Fruit fly (Drosophila melanogaster) whole organism, larva: Measurements from ENCODE around the gene Ziz.

Source experiments
- noc ChIP-seq: fragments of 200-800 bp; sonication (Bioruptor generic); optimal IDR thresholded peaks from 3 replicates; lab custom pipeline; 2019; ENCODE audit warnings: missing biosample characterization, mild to moderate bottlenecking, missing genetic modification characterization, moderate library complexity

The Ziz gene

dm6 chr2L:7495987-7496503, at the start of gene Ziz:
TSS of gene Ziz (minus strand) at chr2L:7496307.
- peak; percentile 11 for TF ChIP-seq noc (tag; lab: Kevin White, UChicago)

- peak; percentile 19 for TF ChIP-seq noc (tag; lab: Kevin White, UChicago)
These were observed 49.6 kb upstream of the Ziz start for dm6 chr2L:7545608-7546275.

dm6 chr2L:7544267-7544670, 48.2 kb upstream of the Ziz start:
- no peak for TF ChIP-seq noc (tag; lab: Kevin White, UChicago)

- no peak for TF ChIP-seq noc (tag; lab: Kevin White, UChicago)
These were observed 46.1 kb upstream of the Ziz start for dm6 chr2L:7541937-7542779.

dm6 chr2L:7541047-7541726, 45.1 kb upstream of the Ziz start:
- TF ChIP-seq noc (tag; lab: Kevin White, UChicago) = no peak

dm6 chr2L:7536332-7536731, 40.2 kb upstream of the Ziz start:
- no peak for TF ChIP-seq noc (tag; lab: Kevin White, UChicago)

- TF ChIP-seq noc (tag; lab: Kevin White, UChicago) = no peak
These were observed 38.8 kb upstream of the Ziz start for dm6 chr2L:7534917-7535316.

- no peak for TF ChIP-seq noc (tag; lab: Kevin White, UChicago)
These were observed 37.9 kb upstream of the Ziz start for dm6 chr2L:7534024-7534423.

dm6 chr2L:7532644-7533324, 36.7 kb upstream of the Ziz start:
- no peak for TF ChIP-seq noc (tag; lab: Kevin White, UChicago)

dm6 chr2L:7530437-7531091, 34.5 kb upstream of the Ziz start:
- peak; percentile 96 for TF ChIP-seq noc (tag; lab: Kevin White, UChicago)

- no peak for TF ChIP-seq noc (tag; lab: Kevin White, UChicago)
These were observed 33.8 kb upstream of the Ziz start for dm6 chr2L:7529931-7530330.

- no peak for TF ChIP-seq noc (tag; lab: Kevin White, UChicago)
These were observed 33.1 kb upstream of the Ziz start for dm6 chr2L:7529182-7529581.

- no peak for TF ChIP-seq noc (tag; lab: Kevin White, UChicago)
These were observed 32.1 kb upstream of the Ziz start for dm6 chr2L:7528122-7528746.

dm6 chr2L:7526915-7527534, 30.9 kb upstream of the Ziz start:
- TF ChIP-seq noc (tag; lab: Kevin White, UChicago) = no peak
